ENCODE assay signal across 2 fruit fly cellular contexts in the genomic region with DNA sequence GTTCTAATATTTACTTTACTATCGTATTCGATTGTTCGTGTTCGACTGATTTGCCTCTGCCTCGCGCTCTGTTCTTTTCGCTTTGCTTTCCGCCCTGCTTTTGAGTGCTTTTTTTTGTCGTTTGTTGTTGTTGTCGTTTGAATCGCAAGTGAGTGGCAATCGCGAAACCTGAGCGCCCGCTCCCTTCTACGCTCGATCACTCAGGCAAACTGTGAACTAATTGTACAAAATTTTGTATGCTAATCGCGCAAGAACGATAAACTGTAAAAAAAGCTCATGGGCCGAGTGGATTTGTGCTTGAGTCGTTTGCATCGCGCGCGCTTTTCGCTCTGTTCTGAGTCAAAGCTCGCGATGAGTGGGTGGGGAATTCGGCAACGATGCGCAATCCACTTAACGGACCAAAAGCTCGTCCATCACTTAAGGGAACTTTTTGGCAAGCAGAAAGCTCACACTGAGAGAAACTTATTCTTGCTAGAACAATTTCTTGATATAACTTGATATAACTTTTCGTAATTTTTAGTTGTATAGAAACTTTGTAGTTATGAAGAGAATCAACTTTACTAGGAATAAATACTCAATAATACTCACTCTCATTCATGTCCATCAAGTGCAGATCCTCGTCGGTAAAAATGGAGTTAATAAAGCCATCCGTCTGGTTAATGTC.
TF ChIP-seq lines count a peak whose summit lies in the region.

No protein-coding gene starts in this region.

TF ChIP-seq in whole organism, embryonic, 481 proteins besides CTCF, POLR2A, EP300 and RAD21 (continued from another document and continues in another):
- TF ChIP-seq CG12942 (GFP tag; optimal IDR thresholded peaks at IDR 0.05; lab: Kevin White, UChicago) (no peak), CG6683 (GFP tag; optimal IDR thresholded peaks at IDR 0.05; lab: Kevin White, UChicago) (no peak), dmrt99B (tag; optimal IDR thresholded peaks at IDR 0.05; lab: Kevin White, UChicago) (peak; percentile 15), hth (optimal IDR thresholded peaks at IDR 0.05; lab: Kevin White, UChicago) (no peak), crol (GFP tag; IDR thresholded peaks at IDR 0.05; lab: Robert Waterston, UW) (no peak), nerfin-1 (tag; optimal IDR thresholded peaks at IDR 0.05; lab: Kevin White, UChicago) (no peak), usp (GFP tag; optimal IDR thresholded peaks at IDR 0.05; lab: Kevin White, UChicago) (no peak), CG10147 (GFP tag; optimal IDR thresholded peaks at IDR 0.05; lab: Kevin White, UChicago) (peak; percentile 3), Camta (GFP tag; optimal IDR thresholded peaks at IDR 0.05; lab: Kevin White, UChicago) (no peak), Meics (GFP tag; optimal IDR thresholded peaks at IDR 0.05; lab: Kevin White, UChicago) (peak; percentile 47), Taf1 (GFP tag; IDR thresholded peaks at IDR 0.05; lab: Robert Waterston, UW) (no peak), CG10543 (GFP tag; optimal IDR thresholded peaks at IDR 0.05; lab: Kevin White, UChicago) (peak; percentile 79), Oaz (GFP tag; IDR thresholded peaks at IDR 0.05; lab: Robert Waterston, UW) (no peak), ro (GFP tag; IDR thresholded peaks at IDR 0.05; lab: Robert Waterston, UW) (no peak), CG8765 (GFP tag; IDR thresholded peaks at IDR 0.05; lab: Robert Waterston, UW) (no peak), CG11085 (GFP tag; IDR thresholded peaks at IDR 0.05; lab: Robert Waterston, UW) (no peak), nau (GFP tag; optimal IDR thresholded peaks at IDR 0.05; lab: Kevin White, UChicago) (no peak), CHES-1-like (GFP tag; optimal IDR thresholded peaks at IDR 0.05; lab: Kevin White, UChicago) (no peak), Side (GFP tag; optimal IDR thresholded peaks at IDR 0.05; lab: Kevin White, UChicago) (no peak), en (GFP tag; optimal IDR thresholded peaks at IDR 0.05; lab: Kevin White, UChicago) (no peak), zf30C (GFP tag; optimal IDR thresholded peaks at IDR 0.05; lab: Kevin White, UChicago) (peak; percentile 76), pan (optimal IDR thresholded peaks at IDR 0.05; lab: Kevin White, UChicago) (no peak), pan (GFP tag; optimal IDR thresholded peaks at IDR 0.05 in 1 of 2, IDR thresholded peaks at IDR 0.05 in 1 of 2) (peak in 1 of 2 experiments; percentile 61), CG12769 (tag; optimal IDR thresholded peaks at IDR 0.05; lab: Kevin White, UChicago) (peak; percentile 63), hbn (GFP tag; IDR thresholded peaks at IDR 0.05; lab: Robert Waterston, UW; ENCODE audit: partially characterized antibody) (no peak), CG30020 (tag; optimal IDR thresholded peaks at IDR 0.05; lab: Kevin White, UChicago) (no peak), fu2 (GFP tag; optimal IDR thresholded peaks at IDR 0.05; lab: Kevin White, UChicago) (no peak), toy (GFP tag; IDR thresholded peaks at IDR 0.05; lab: Robert Waterston, UW) (no peak), CG34224 (GFP tag; IDR thresholded peaks at IDR 0.05; lab: Robert Waterston, UW; ENCODE audit: partially characterized antibody) (peak; percentile 54), nmo (GFP tag; optimal IDR thresholded peaks at IDR 0.05; lab: Kevin White, UChicago) (no peak), sob (GFP tag; IDR thresholded peaks at IDR 0.05; lab: Robert Waterston, UW) (peak; percentile 55), Blimp-1 (GFP tag; optimal IDR thresholded peaks at IDR 0.05; lab: Kevin White, UChicago) (peak; percentile 9), Fer2 (tag; optimal IDR thresholded peaks at IDR 0.05; lab: Kevin White, UChicago) (no peak), CG2889 (GFP tag; IDR thresholded peaks at IDR 0.05; lab: Robert Waterston, UW) (no peak), lab (GFP tag; optimal IDR thresholded peaks at IDR 0.05; lab: Kevin White, UChicago) (peak; percentile 40), crc (GFP tag; optimal IDR thresholded peaks at IDR 0.05; lab: Kevin White, UChicago) (no peak), CG18764 (GFP tag; optimal IDR thresholded peaks at IDR 0.05; lab: Kevin White, UChicago) (no peak), B-H2 (GFP tag; optimal IDR thresholded peaks at IDR 0.05; lab: Kevin White, UChicago) (no peak), ems (GFP tag; optimal IDR thresholded peaks at IDR 0.05; lab: Kevin White, UChicago) (no peak), Kr (GFP tag; optimal IDR thresholded peaks at IDR 0.05; lab: Kevin White, UChicago) (no peak), CG13624 (GFP tag; optimal IDR thresholded peaks at IDR 0.05; lab: Kevin White, UChicago) (peak; percentile 43), CG7556 (GFP tag; optimal IDR thresholded peaks at IDR 0.05; lab: Kevin White, UChicago) (peak; percentile 9), CG31224 (GFP tag; IDR thresholded peaks at IDR 0.05; lab: Robert Waterston, UW) (no peak), CG3407 (GFP tag; optimal IDR thresholded peaks at IDR 0.05; lab: Kevin White, UChicago) (no peak), sisA (GFP tag; IDR thresholded peaks at IDR 0.05; lab: Robert Waterston, UW) (no peak), abd-A (tag; optimal IDR thresholded peaks at IDR 0.05; lab: Kevin White, UChicago) (no peak), CG9609 (GFP tag; optimal IDR thresholded peaks at IDR 0.05; lab: Kevin White, UChicago) (no peak), ara (GFP tag; IDR thresholded peaks at IDR 0.05; lab: Robert Waterston, UW) (no peak), E2f2 (GFP tag; IDR thresholded peaks at IDR 0.05; lab: Robert Waterston, UW) (0 out of 2 replicates have a peak, but pooled peaks have one; percentile 25), pho (GFP tag; optimal IDR thresholded peaks at IDR 0.05; lab: Kevin White, UChicago) (no peak), CG6654 (GFP tag; optimal IDR thresholded peaks at IDR 0.05; lab: Kevin White, UChicago) (no peak), odd (GFP tag; optimal IDR thresholded peaks at IDR 0.05; lab: Kevin White, UChicago) (no peak), cad (GFP tag; optimal IDR thresholded peaks at IDR 0.05; lab: Kevin White, UChicago) (no peak), CG11398 (GFP tag; optimal IDR thresholded peaks at IDR 0.05; lab: Kevin White, UChicago) (no peak), CG7839 (tag; optimal IDR thresholded peaks at IDR 0.05; lab: Kevin White, UChicago) (peak; percentile 46), fd96Cb (tag; optimal IDR thresholded peaks at IDR 0.05; lab: Kevin White, UChicago) (no peak), CG11504 (tag; optimal IDR thresholded peaks at IDR 0.05; lab: Kevin White, UChicago) (no peak), CrebB (tag; optimal IDR thresholded peaks at IDR 0.05; lab: Kevin White, UChicago) (no peak), schlank (tag; optimal IDR thresholded peaks at IDR 0.05; lab: Kevin White, UChicago) (no peak), HmgD (GFP tag; optimal IDR thresholded peaks at IDR 0.05; lab: Kevin White, UChicago) (no peak), Asciz (GFP tag; optimal IDR thresholded peaks at IDR 0.05; lab: Kevin White, UChicago) (no peak), sens (GFP tag; lab: Kevin White, UChicago) (peak; percentile 74), Lhr (GFP tag; optimal IDR thresholded peaks at IDR 0.05; lab: Kevin White, UChicago) (no peak), CG3726 (GFP tag; IDR thresholded peaks at IDR 0.05; lab: Robert Waterston, UW) (no peak), CG10959 (GFP tag; IDR thresholded peaks at IDR 0.05; lab: Robert Waterston, UW) (no peak)

TF ChIP-seq in whole organism, prepupa, 60 proteins besides CTCF, POLR2A, EP300 and RAD21 (continued from another document):
- TF ChIP-seq OdsH (GFP tag; optimal IDR thresholded peaks at IDR 0.05; lab: Kevin White, UChicago), result peak; percentile 12
